Worm (Caenorhabditis elegans): ENCODE data around the gene F49F1.12.
"Not testable (repeated sequence)": the region's sequence is repeated elsewhere in the genome, so short reads cannot be mapped to it uniquely, and the experiment has no call there.

The F49F1.12 gene

ce11 chrIV:4142986-4143385 is at the start of gene F49F1.12:
TSS of gene F49F1.12 (minus strand) at chrIV:4143086.
- not testable (repeated sequence) for TF ChIP-seq flt-1 (GFP tag; IDR thresholded peaks at IDR 0.05); scrt-1 (GFP tag; IDR thresholded peaks at IDR 0.05); hnd-1 (tag; optimal IDR thresholded peaks at IDR 0.05)

- not testable (repeated sequence) for TF ChIP-seq pes-1 (GFP tag; IDR thresholded peaks at IDR 0.05); hmg-4 (GFP tag; optimal IDR thresholded peaks at IDR 0.05); ets-7 (tag; optimal IDR thresholded peaks at IDR 0.05)
Observed at ce11 chrIV:4186099-4186498, 43.2 kb upstream of the F49F1.12 start, which contains the start of gene K08D10.11. TSS of gene K08D10.11 (minus strand) at chrIV:4186199.

ce11 chrIV:4178424-4178823 is 35.5 kb upstream of the F49F1.12 start, which contains the start of gene tsen-34:
TSS of gene tsen-34 (plus strand) at chrIV:4178457.
- no peak for TF ChIP-seq ets-7 (tag; optimal IDR thresholded peaks at IDR 0.05)
- TF ChIP-seq pes-1 (GFP tag; IDR thresholded peaks at IDR 0.05) = no peak
- no peak for TF ChIP-seq F13C5.2 (tag; optimal IDR thresholded peaks at IDR 0.05)
- no peak for TF ChIP-seq B0310.2 (tag; optimal IDR thresholded peaks at IDR 0.05)
- no peak for TF ChIP-seq hmg-4 (GFP tag; optimal IDR thresholded peaks at IDR 0.05)
- TF ChIP-seq ama-1 (optimal IDR thresholded peaks at IDR 0.05) = peak; percentile 4

- TF ChIP-seq ceh-36 (tag; optimal IDR thresholded peaks at IDR 0.05) (no peak), flt-1 (GFP tag; IDR thresholded peaks at IDR 0.05) (no peak), hmg-4 (GFP tag; optimal IDR thresholded peaks at IDR 0.05) (no peak), ceh-13 (GFP tag; optimal IDR thresholded peaks at IDR 0.05) (no peak), tbx-11 (GFP tag; IDR thresholded peaks at IDR 0.05) (no peak), scrt-1 (GFP tag; IDR thresholded peaks at IDR 0.05) (no peak), hnd-1 (tag; optimal IDR thresholded peaks at IDR 0.05) (no peak)
Observed at ce11 chrIV:4177560-4177959, 34.7 kb upstream of the F49F1.12 start.

DNA sequence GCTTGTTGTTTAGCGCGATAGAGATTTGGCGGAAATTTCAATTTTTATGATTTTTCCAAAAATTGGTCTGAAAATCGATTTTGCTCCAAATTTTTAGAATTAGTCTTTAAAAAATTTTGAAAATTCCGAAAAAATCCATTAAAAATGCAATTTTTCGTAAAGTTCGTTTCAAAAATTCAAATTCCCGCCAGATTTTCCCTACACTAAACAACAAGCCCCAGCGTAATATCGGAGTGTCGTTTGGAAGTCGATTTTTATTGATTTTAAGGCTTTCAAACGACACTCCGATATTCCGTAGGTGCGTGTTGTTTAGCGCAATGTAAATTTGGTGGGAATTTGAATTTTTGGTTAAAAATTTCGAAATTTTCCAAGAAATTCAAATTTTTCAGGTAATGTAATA is 33.8 kb upstream of the F49F1.12 start:
- TF ChIP-seq ceh-13 (GFP tag; optimal IDR thresholded peaks at IDR 0.05) = no peak
- TF ChIP-seq sea-1 (GFP tag; conservative IDR thresholded peaks at IDR 0.05) = no peak
- TF ChIP-seq hmbx-1 (tag; optimal IDR thresholded peaks at IDR 0.05) = no peak
- TF ChIP-seq ama-1 (optimal IDR thresholded peaks at IDR 0.05) = no peak
- no peak for TF ChIP-seq F13C5.2 (tag; optimal IDR thresholded peaks at IDR 0.05)
- no peak for TF ChIP-seq ceh-36 (tag; optimal IDR thresholded peaks at IDR 0.05)
- TF ChIP-seq tbx-37 (GFP tag; conservative IDR thresholded peaks at IDR 0.05) = no peak
- no peak for TF ChIP-seq scrt-1 (GFP tag; IDR thresholded peaks at IDR 0.05)
- no peak for TF ChIP-seq ets-7 (tag; optimal IDR thresholded peaks at IDR 0.05)
- no peak for TF ChIP-seq hmg-4 (GFP tag; optimal IDR thresholded peaks at IDR 0.05)
- no peak for TF ChIP-seq B0310.2 (tag; optimal IDR thresholded peaks at IDR 0.05)
- TF ChIP-seq hnd-1 (tag; optimal IDR thresholded peaks at IDR 0.05) = no peak
- no peak for TF ChIP-seq tra-4 (tag; optimal IDR thresholded peaks at IDR 0.05)
- no peak for TF ChIP-seq aly-1 (tag; optimal IDR thresholded peaks at IDR 0.05)

ce11 chrIV:4176088-4176487 is 33.2 kb upstream of the F49F1.12 start, which contains the start of gene dnj-15:
TSS of gene dnj-15 (plus strand) at chrIV:4176388.
- TF ChIP-seq ceh-36 (tag; optimal IDR thresholded peaks at IDR 0.05) (no peak), hnd-1 (tag; optimal IDR thresholded peaks at IDR 0.05) (no peak), B0310.2 (tag; optimal IDR thresholded peaks at IDR 0.05) (no peak), ceh-13 (GFP tag; optimal IDR thresholded peaks at IDR 0.05) (no peak), ama-1 (optimal IDR thresholded peaks at IDR 0.05) (no peak), aly-1 (tag; optimal IDR thresholded peaks at IDR 0.05) (no peak)

- no peak for TF ChIP-seq F13C5.2 (tag; optimal IDR thresholded peaks at IDR 0.05)
Observed at ce11 chrIV:4173789-4174188, 30.9 kb upstream of the F49F1.12 start, which contains the start of gene rnp-3. TSS of gene rnp-3 (plus strand) at chrIV:4174089.

DNA sequence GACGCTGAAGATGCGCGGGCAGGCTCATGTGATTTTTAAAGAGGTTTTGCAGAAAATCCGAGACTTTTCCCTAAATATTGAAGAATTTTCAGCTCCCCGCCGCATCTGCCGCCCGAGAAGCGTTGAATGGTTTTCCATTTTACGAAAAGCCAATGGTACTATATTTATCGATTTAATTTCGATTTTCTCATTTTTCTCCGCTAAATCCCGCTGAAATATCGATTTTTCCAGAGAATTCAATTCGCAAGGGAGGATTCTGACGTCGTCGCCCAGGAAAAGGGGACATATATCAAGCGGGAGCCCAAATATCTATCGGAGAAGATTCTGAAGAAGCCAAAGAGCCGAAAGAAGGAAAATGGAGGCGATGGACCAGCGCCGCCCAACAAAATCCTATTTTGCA is 29.4 kb upstream of the F49F1.12 start:
- TF ChIP-seq tra-4 (tag; optimal IDR thresholded peaks at IDR 0.05) = no peak
- no peak for TF ChIP-seq hnd-1 (tag; optimal IDR thresholded peaks at IDR 0.05)
- TF ChIP-seq F13C5.2 (tag; optimal IDR thresholded peaks at IDR 0.05) = no peak
- no peak for TF ChIP-seq flt-1 (GFP tag; IDR thresholded peaks at IDR 0.05)
- no peak for TF ChIP-seq tbx-11 (GFP tag; IDR thresholded peaks at IDR 0.05)
- no peak for TF ChIP-seq pes-1 (GFP tag; IDR thresholded peaks at IDR 0.05)
- TF ChIP-seq tbx-37 (GFP tag; conservative IDR thresholded peaks at IDR 0.05) = no peak
- no peak for TF ChIP-seq sea-1 (GFP tag; conservative IDR thresholded peaks at IDR 0.05)
- no peak for TF ChIP-seq aly-1 (tag; optimal IDR thresholded peaks at IDR 0.05)
- no peak for TF ChIP-seq ama-1 (optimal IDR thresholded peaks at IDR 0.05)
- no peak for TF ChIP-seq scrt-1 (GFP tag; IDR thresholded peaks at IDR 0.05)
- no peak for TF ChIP-seq hmg-4 (GFP tag; optimal IDR thresholded peaks at IDR 0.05)
- no peak for TF ChIP-seq ceh-13 (GFP tag; optimal IDR thresholded peaks at IDR 0.05)
- no peak for TF ChIP-seq B0310.2 (tag; optimal IDR thresholded peaks at IDR 0.05)
- no peak for TF ChIP-seq ets-7 (tag; optimal IDR thresholded peaks at IDR 0.05)

ce11 chrIV:4171531-4172163 is 28.8 kb upstream of the F49F1.12 start, which contains the start of the genes K08D10.13 and rnp-2:
TSS of gene K08D10.13 (minus strand) at chrIV:4171581.
TSS of gene rnp-2 (plus strand) at chrIV:4172076.
- no peak for TF ChIP-seq B0310.2 (tag; optimal IDR thresholded peaks at IDR 0.05)
- TF ChIP-seq tbx-37 (GFP tag; conservative IDR thresholded peaks at IDR 0.05) = 0 out of 2 replicates have a peak, but pooled peaks have one; percentile 27
- TF ChIP-seq ama-1 (optimal IDR thresholded peaks at IDR 0.05) = no peak
- TF ChIP-seq tbx-11 (GFP tag; IDR thresholded peaks at IDR 0.05) = no peak
- no peak for TF ChIP-seq flt-1 (GFP tag; IDR thresholded peaks at IDR 0.05)
- no peak for TF ChIP-seq hmg-4 (GFP tag; optimal IDR thresholded peaks at IDR 0.05)
- TF ChIP-seq ets-7 (tag; optimal IDR thresholded peaks at IDR 0.05) = no peak
- TF ChIP-seq aly-1 (tag; optimal IDR thresholded peaks at IDR 0.05) = no peak
